Fruit fly (Drosophila melanogaster) S2 (cell line): Measurements from ENCODE around the gene p130CAS.

ENCODE experiments used
- CG8478 ChIP-seq: fragments of >200 bp; optimal IDR thresholded peaks from 2 replicates; lab custom pipeline; 2018
- CTCF ChIP-seq, 2 experiments: fragments of >200 bp; optimal IDR thresholded peaks; 2 replicates each; lab custom pipeline; 2018

p130CAS gene

DNA sequence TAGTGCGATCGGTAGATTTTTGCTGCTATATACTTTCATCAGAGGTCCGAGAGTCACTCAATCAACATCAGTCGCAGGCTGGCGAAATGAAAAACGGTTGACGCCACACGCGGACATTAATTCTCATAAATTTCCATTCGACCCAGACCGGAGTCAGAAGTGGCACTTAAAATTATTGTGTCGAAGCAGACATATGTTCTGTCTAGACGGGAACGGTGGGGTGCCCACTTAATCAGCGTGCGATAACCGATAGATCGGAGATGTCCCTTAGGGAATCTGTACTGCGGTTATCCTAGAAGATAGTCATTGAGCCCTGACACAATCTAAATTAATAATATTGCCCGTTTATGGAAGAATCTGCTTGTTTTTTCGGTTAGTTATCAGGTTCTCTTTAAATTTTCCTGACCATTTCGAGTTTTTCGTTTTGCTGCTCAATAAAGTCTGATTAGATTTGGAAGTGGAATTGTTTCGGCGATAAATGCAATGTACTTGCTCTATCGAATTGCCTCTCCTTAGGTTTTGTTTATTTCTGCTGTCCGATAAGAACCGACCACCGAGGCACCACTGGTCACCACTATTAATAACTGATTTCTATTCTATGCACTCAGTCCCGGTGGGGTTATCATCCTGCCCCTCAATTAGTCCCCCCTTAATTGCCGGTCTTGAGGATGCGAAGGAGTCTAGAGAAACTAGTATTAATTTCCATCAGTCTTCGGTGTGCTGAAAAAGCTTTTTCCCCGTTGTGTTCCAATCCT, 9.3 kb downstream of the p130CAS start:
- TF ChIP-seq CTCF (optimal IDR thresholded peaks at IDR 0.05; lab: Kevin White, UChicago) (no peak), CG8478 (no peak)

DNA sequence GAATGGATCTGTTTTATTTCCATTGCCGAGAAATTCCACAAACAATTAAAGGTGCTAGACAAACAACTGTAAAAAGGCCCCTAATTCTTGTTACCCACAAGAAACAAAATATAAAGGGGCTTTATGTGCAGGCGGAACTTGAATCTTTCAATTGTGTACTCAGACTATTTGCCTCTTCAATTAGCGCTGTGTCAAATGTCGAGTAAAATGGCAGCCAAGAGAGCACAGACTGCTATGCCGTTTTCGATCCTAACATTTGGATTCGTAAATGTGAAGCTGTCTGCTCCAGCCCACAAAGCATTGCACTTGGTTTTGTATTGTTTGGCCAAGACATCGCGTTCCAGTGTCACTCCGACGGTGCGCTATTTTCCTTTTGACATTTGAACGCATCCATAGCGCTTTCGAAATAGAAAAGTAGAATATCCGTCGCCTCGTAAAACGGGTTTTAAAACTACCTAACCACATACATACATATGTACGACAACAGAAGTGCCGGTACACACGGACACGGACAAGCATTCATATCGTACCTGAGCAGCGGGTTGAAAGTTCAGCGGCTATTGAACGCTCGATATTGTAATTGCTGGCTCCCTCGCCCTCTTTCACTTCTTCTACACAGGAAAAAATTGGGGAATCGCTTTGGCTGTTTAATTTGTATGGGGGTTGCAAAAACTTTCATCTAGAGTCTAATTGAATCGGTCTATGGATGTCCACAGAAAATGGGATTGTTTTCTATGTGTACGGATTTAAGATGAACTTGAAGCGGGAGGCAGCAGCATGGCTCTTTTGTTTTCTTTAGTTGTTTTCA, 13.5 kb downstream of the p130CAS start:
- no peak for TF ChIP-seq CTCF (optimal IDR thresholded peaks at IDR 0.05; lab: Kevin White, UChicago)
- no peak for TF ChIP-seq CG8478

DNA sequence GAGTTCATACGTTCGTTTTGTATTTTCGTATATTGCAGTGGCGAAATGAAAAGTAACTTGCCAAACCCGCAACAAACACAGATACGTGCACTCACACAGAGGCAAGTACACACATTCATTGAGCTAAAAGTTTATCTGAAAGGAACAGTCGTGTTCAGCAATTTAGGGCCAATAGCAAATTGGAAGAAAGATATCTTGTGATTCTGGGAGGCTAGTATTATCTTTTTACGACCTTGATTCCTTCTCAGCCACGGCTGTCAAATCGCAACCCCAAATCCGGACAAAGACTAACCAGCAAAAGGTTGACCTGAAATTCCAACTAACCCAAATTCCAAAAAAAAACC, 14.1 kb downstream of the p130CAS start:
- TF ChIP-seq CTCF (optimal IDR thresholded peaks at IDR 0.05; lab: Kevin White, UChicago) (no peak), CG8478 (no peak)

DNA sequence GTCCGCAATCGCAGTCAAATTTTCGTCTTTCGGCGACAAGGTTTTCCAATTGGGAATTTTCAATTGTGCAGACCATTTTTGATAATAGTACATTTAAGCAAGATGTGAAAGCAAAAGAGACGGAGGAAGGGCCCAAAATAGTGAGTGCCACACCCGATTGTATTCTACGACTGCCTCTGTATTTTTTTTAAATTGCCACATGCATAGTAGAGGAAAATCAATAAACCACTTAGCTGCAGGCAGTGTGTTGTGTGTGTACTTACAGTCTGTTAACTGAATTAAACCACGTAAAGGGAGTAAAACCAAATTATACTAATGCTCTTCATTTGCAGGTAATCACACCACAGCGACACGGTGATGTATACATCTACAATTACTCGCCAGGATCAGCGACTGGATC, 19.0 kb downstream of the p130CAS start:
- no peak for TF ChIP-seq CG8478

DNA sequence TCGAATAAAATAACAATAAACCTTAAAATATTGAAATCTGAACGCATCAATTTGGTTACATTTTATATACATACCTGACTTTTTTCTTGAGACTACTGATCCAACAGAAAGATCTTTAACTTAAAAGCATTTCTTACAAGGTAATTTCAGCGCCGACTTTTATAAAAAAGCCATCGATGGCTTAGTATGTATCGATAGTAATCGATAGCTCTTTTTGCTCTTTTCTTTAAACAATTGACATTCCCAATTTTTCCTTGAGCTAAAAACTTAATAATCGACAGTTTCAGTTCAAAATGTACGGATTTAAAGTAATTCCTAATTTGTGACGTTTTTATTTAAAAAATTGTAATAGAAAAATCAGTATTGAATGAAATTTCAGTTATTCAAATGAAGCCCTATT, 21.8 kb downstream of the p130CAS start:
- TF ChIP-seq CTCF (optimal IDR thresholded peaks at IDR 0.05; lab: Kevin White, UChicago) (no peak), CG8478 (no peak)

DNA sequence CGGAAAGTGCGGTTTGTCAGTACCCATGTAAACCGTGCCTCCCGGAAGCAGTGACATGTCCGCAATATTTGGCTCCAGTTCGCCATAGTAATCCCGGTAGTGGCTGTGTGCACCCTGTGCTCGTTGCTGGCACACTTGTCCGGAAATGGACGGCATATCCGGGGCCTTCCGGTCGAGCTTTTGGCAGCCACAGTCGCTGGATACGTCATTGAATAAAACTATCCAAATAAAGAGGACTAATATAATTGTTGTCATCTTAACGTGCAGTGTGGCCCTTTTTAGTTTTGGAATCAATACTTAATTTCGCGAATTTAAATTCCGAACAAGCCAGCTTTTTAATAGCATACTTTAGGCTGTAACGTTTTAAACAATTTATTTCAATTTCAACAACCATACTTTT, 23.3 kb downstream of the p130CAS start, which contains the start of gene CG7049:
CG7049 (minus strand) TSS at position 280 of the 400 bp plus-strand sequence.
- TF ChIP-seq CG8478 (no peak), CTCF (optimal IDR thresholded peaks at IDR 0.05; lab: Kevin White, UChicago) (no peak)

DNA sequence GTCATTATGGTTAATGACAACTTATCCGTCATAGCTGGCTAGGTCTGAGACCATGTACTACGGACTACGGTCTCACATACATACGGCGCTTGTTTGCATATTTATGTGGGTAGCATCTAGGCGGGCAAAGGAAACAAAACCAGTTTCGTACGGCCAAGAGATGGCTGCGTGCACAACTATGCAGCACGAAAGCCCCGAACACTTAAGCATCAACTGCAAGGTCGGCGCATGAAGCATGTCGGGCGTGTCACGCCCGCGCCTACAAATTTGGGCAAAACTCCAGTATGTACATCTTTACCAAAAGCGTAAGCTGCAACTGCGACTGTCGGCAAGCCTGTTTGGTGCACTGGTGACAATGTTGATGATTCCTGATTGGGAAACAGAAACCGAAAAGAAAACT, 25.3 kb downstream of the p130CAS start:
- TF ChIP-seq CG8478 = no peak
- TF ChIP-seq CTCF (optimal IDR thresholded peaks at IDR 0.05; lab: Kevin White, UChicago) = no peak

DNA sequence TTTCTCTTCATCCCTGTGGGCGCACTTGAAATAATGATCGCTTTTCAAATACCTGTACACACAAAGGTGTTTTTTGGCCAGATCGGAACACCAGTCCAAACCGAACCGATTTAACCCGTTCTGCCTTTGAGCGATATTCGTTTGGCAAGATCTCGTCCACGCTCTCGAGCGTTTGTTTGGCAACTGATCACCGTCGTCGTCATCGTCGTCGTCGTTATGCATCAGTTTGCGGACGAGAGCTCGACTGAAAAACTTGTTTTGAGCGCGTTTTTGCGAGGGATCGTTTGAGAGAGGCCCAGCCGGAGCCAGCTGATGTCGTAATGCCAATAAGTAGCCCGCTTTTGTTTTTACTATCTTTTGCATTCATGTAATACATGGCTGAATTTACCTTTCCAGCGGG, 25.8 kb downstream of the p130CAS start:
- TF ChIP-seq CTCF (optimal IDR thresholded peaks at IDR 0.05; lab: Kevin White, UChicago) = no peak
- TF ChIP-seq CG8478 = no peak

DNA sequence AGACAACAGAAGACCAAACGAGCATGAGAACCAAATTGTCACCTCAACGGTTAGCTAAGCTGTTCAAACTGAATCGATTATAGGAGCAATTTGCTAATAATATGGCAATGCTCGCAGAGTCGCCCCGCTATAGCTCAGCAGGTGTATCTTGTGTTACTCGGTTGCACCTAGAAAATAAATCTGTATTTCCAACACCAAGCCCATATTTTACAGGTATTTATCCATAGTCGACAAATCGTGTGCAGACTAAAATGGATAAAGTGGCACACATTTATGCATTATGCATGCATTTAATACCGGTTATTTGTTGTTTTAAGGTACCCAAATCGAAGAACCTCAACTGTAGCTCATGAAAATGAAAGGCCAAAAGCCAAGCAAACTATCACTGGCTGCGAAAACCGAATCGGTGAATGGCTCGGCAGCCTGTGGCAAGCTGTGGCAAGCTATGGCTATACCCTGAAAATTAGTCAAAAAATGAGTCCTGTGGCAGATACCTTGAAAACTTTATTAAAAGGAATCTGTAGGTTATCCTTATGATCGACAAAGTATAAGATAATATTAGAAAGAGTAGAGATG, 26.3 kb downstream of the p130CAS start, which contains the start of gene Vdup1:
Vdup1 (minus strand) TSS at position 51 of the 576 bp plus-strand sequence.
- TF ChIP-seq CTCF (optimal IDR thresholded peaks at IDR 0.05; lab: Kevin White, UChicago) (no peak), CG8478 (no peak)

DNA sequence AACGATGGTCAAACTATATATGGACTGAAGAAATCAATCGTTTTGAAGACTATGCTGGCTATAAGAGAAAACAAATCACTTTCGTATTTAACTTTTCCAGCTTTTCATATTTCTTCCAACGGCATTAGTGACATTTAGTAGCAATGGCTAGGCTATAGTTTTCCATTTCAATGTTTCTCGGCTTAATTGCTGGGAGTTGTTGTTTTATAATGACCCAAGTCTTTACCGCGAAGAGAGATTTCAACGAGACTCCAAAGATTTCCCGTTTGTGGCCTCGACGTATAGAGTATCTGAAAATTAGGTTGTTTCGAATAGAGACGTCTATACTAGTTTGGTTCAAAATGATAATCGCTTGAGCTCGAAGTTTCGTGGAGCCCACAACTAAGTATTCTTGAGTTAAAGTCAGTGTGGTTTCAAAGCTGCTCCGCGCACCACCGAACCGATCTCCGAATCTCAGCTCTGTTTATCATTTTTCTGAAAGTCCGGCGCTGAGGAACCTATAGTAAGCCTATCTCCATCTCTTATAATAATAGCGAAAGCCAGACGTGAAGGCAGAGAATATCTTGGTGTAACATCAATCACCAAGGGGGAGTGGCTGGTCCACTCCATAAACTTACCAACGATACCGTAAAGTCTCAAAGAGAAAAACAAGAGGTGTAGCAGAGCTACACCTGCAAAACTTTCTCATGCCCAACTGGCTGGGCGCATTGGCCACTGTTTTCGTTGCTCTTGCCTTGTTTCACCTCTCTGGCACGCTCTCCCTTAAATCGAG, 27.0 kb downstream of the p130CAS start, which contains the start of gene CG13875:
CG13875 (plus strand) TSS at position 434 of the 772 bp plus-strand sequence.
- TF ChIP-seq CG8478 = no peak
- no peak for TF ChIP-seq CTCF (optimal IDR thresholded peaks at IDR 0.05; lab: Kevin White, UChicago)

DNA sequence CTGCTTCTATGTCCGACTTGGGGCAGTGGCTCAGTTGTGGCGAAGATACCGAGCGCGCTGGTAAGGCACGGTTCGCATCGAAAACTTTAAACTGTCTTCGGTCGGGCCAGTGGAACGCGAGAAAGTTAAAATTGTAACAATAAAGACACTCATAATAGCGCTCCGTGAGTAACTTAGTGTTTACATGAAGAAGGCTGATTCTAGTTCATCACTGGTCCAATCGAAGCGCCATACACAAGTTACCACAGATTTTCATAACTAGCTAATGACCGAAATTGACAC, 27.5 kb downstream of the p130CAS start:
- no peak for TF ChIP-seq CTCF (optimal IDR thresholded peaks at IDR 0.05; lab: Kevin White, UChicago)
- TF ChIP-seq CG8478 = no peak

DNA sequence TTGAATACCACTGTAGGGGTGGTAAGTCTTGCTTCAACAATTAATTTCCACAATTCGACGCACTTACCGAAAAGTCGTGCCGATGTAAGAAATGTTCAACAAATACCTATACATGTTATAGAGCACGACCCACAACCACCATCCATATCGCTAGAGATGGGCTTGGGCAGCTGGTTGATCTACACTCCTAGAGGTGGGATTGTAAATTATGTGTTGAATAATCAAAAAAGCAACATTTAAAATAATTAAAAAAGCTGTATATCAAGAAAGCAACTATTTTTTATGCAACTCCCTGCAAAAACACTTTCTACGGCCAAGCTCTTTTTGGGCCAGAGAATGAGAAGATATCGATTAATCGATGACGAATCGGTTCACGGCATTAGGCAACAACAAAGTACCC, 31.6 kb downstream of the p130CAS start, which contains the start of the genes CG34140, Mkp and Mtch:
CG34140 (minus strand) TSS at position 174 of the 400 bp plus-strand sequence.
Mkp (minus strand) TSS at position 290 of the 400 bp plus-strand sequence.
Mtch (plus strand) TSS at position 376 of the 400 bp plus-strand sequence.
- TF ChIP-seq CG8478 (no peak), CTCF (optimal IDR thresholded peaks at IDR 0.05; lab: Kevin White, UChicago) (no peak)

DNA sequence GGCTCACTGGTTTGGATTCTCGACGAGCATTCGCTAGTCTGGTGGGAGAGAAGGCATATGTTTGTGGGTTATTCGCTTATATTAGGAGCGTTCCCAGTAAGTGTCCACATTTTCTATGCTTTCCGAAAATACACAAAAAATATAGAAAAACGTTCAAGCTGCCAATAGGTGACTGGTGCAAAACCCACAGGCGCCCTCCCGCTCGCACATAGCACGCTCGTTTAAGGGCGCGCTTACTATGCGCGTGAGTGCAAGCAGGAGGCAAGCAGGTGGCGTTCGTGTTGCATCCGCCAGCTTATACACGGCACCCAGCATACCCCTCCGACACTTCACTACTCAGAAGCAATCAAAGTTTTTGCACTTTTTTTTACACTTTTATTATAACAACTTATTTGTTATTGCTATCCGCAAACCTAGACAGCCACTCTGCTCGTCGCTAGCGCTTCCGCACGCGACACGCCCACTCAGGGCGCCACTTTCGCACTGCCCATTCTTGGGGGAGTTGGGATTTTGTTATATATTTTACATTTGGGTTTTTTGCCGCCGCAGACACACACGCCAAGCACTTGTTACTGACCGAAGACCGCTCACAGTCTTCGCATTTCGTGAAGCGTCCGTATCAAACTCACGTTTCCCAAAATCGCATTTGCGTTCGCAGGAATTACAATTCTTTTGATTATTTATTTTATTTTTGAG, 46.5 kb downstream of the p130CAS start:
- TF ChIP-seq CG8478 = no peak
- peak; percentile 8 to 30 for TF ChIP-seq CTCF (optimal IDR thresholded peaks at IDR 0.05; lab: Kevin White, UChicago)

DNA sequence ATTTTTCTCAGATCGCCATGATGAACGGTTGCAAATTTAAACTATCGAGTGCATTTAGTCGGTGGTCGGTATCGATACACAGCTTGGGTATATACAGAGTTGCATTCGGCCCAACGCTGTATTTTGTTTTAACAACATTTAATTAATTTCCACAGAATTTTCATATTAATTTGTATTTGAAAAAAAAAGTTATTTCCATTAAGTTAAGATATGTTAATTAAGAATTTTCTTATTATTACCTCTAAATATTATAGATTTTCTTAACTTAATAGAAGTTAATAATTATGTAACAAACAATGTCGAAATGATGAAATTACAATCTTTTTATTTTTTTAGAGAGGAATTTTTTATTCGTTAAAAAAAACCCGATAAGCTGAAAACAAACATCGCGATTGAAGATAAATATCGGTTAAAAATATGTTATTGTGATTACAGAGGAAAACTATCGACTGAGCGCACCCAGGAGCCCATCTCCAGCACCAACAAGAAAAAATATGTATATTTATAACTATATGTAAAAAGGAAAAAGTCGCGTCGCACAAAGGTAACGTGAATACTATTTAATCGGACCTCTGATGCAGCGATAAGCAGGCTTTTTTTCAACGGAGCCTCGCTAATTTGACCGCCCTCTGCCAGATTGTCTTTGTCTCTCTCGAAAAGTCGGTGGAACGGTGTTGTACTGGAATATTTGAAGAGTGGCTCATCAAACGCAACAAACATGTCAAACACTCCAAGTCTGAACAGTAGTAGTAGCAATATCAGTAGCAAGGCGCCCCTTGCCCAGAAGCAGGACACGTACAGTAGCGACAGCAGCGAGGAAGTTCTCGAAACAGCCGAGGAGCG, 47.3 kb downstream of the p130CAS start, which contains the start of the genes rno and mri:
rno (minus strand) TSS at position 9 of the 843 bp plus-strand sequence.
mri (plus strand) TSS at position 421 of the 843 bp plus-strand sequence.
- TF ChIP-seq CTCF (optimal IDR thresholded peaks at IDR 0.05; lab: Kevin White, UChicago) (no peak), CG8478 (no peak)
